Worm (Caenorhabditis elegans) whole organism, L3 larva: ENCODE measurements around the gene fbxa-151.

Source experiments
- ceh-82 ChIP-seq: fragments of 150-350 bp; optimal IDR thresholded peaks from 2 replicates; lab custom pipeline; 2014; ENCODE audit warnings: missing biosample characterization, missing genetic modification characterization
- daf-12 ChIP-seq: fragments of 150-350 bp; optimal IDR thresholded peaks from 2 replicates; lab custom pipeline; 2014; ENCODE audit warnings: missing biosample characterization, missing genetic modification reagents, missing genetic modification characterization
- elt-1 ChIP-seq: fragments of 150-350 bp; optimal IDR thresholded peaks from 2 replicates; lab custom pipeline; 2014; ENCODE audit warnings: missing biosample characterization, missing genetic modification characterization
- elt-3 ChIP-seq, 3 experiments: fragments of 150-350 bp in 1 of 3; sonication (generic microtip) in 2 of 3; optimal IDR thresholded peaks; 2 replicates in 2 of 3; 4 replicates in 1 of 3; lab custom pipeline; 2014 to 2017; ENCODE audit warnings: missing biosample characterization in 3 of 3, missing genetic modification characterization in 3 of 3
- fos-1 ChIP-seq: fragments of 150-350 bp; optimal IDR thresholded peaks from 2 replicates; lab custom pipeline; 2014; ENCODE audit warnings: missing biosample characterization, missing genetic modification characterization
- jun-1 ChIP-seq: fragments of 150-350 bp; optimal IDR thresholded peaks from 2 replicates; lab custom pipeline; 2014; ENCODE audit warnings: missing biosample characterization, missing genetic modification reagents, missing genetic modification characterization
- lin-39 ChIP-seq: fragments of 150-350 bp; optimal IDR thresholded peaks from 2 replicates; lab custom pipeline; 2018; ENCODE audit warnings: missing biosample characterization, missing genetic modification reagents, missing genetic modification characterization
- mdl-1 ChIP-seq: fragments of 150-350 bp; optimal IDR thresholded peaks from 2 replicates; lab custom pipeline; 2014; ENCODE audit warnings: missing biosample characterization, missing genetic modification characterization
- nhr-25 ChIP-seq: sonication (generic microtip); optimal IDR thresholded peaks from 2 replicates; lab custom pipeline; 2017; ENCODE audit warnings: missing biosample characterization, missing genetic modification characterization
- nhr-76 ChIP-seq: fragments of 150-350 bp; sonication (generic microtip); optimal IDR thresholded peaks from 5 replicates; lab custom pipeline; 2014; ENCODE audit warnings: missing biosample characterization, missing genetic modification characterization
- snpc-4 ChIP-seq: fragments of 150-350 bp; optimal IDR thresholded peaks from 2 replicates; lab custom pipeline; 2014; ENCODE audit warnings: missing biosample characterization, missing genetic modification characterization
- tbx-2 ChIP-seq: sonication (generic microtip); optimal IDR thresholded peaks from 2 replicates; lab custom pipeline; 2016; ENCODE audit warnings: mild to moderate bottlenecking, missing genetic modification characterization, missing compliant biosample characterization
- unc-39 ChIP-seq: sonication (generic microtip); optimal IDR thresholded peaks from 4 replicates; lab custom pipeline; 2017; ENCODE audit warnings: missing biosample characterization, missing genetic modification characterization
- ztf-11 ChIP-seq: fragments of 150-350 bp; optimal IDR thresholded peaks from 2 replicates; lab custom pipeline; 2014; ENCODE audit warnings: missing biosample characterization, missing genetic modification characterization

- TF ChIP-seq elt-1 (no peak), mdl-1 (tag; lab: Kevin White, UChicago) (no peak), unc-39 (tag; lab: Kevin White, UChicago) (no peak), elt-3 (tag; optimal IDR thresholded peaks at IDR 0.05; lab: Kevin White, UChicago) (no peak), ztf-11 (no peak), nhr-25 (tag; lab: Kevin White, UChicago) (no peak), tbx-2 (no peak), jun-1 (tag; lab: Kevin White, UChicago) (no peak), ceh-82 (tag; lab: Kevin White, UChicago) (no peak), fos-1 (no peak), lin-39 (no peak), nhr-76 (tag; lab: Kevin White, UChicago) (no peak), snpc-4 (tag; lab: Kevin White, UChicago) (no peak), daf-12 (no peak)
Observed at ce11 chrIII:1269156-1269555, 2.5 kb upstream of the fbxa-151 start, which contains the start of gene fbxa-32.
